Worm (Caenorhabditis elegans) whole organism, mixed stage, embryonic: Measurements from ENCODE around the gene osm-12.
A peak's percentile ranks its signal among the peaks of the same experiment; 100 is the strongest.

Experiments used
- bed-3 ChIP-seq: fragments of 200-800 bp; sonication (Bioruptor generic); optimal IDR thresholded peaks from 3 replicates; lab custom pipeline; 2018; ENCODE audit warnings: mild to moderate bottlenecking, missing genetic modification characterization, moderate library complexity, missing compliant biosample characterization
- ceh-39 ChIP-seq: fragments of 150-350 bp; optimal IDR thresholded peaks from 2 replicates; lab custom pipeline; 2014; ENCODE audit warnings: missing biosample characterization, missing genetic modification characterization
- ceh-83 ChIP-seq: fragments of 200-800 bp; sonication (Bioruptor generic); optimal IDR thresholded peaks from 2 replicates; lab custom pipeline; 2018; ENCODE audit warnings: mild to moderate bottlenecking, missing genetic modification characterization, missing compliant biosample characterization
- ces-1 ChIP-seq: fragments of 150-350 bp; optimal IDR thresholded peaks from 2 replicates; lab custom pipeline; 2014; ENCODE audit warnings: missing biosample characterization, missing genetic modification reagents, missing genetic modification characterization
- cnd-1 ChIP-seq: fragments of 200-800 bp; sonication (Bioruptor generic); optimal IDR thresholded peaks from 2 replicates; lab custom pipeline; 2018; ENCODE audit warnings: mild to moderate bottlenecking, missing genetic modification characterization, missing compliant biosample characterization
- drap-1 ChIP-seq: fragments of 200-800 bp; sonication (Bioruptor generic); optimal IDR thresholded peaks from 3 replicates; lab custom pipeline; 2018; ENCODE audit warnings: mild to moderate bottlenecking, missing genetic modification characterization, missing compliant biosample characterization
- elt-1 ChIP-seq: sonication (generic microtip); optimal IDR thresholded peaks from 2 replicates; lab custom pipeline; 2017; ENCODE audit warnings: missing genetic modification characterization, mild to moderate bottlenecking, missing compliant biosample characterization, antibody characterized with exemption, moderate library complexity, borderline replicate concordance; ENCODE audit not compliant: insufficient read depth
- elt-3 ChIP-seq: fragments of 150-350 bp; optimal IDR thresholded peaks from 2 replicates; lab custom pipeline; 2014; ENCODE audit warnings: missing biosample characterization, missing genetic modification characterization
- flh-1 ChIP-seq: fragments of 200-800 bp; sonication (Bioruptor generic); optimal IDR thresholded peaks from 2 replicates; lab custom pipeline; 2018; ENCODE audit warnings: mild to moderate bottlenecking, missing genetic modification characterization, moderate library complexity, missing compliant biosample characterization
- ham-2 ChIP-seq: fragments of 200-800 bp; sonication (Bioruptor generic); optimal IDR thresholded peaks from 2 replicates; lab custom pipeline; 2018; ENCODE audit warnings: mild to moderate bottlenecking, missing genetic modification characterization, missing compliant biosample characterization
- hlh-1 ChIP-seq: fragments of 150-350 bp; optimal IDR thresholded peaks from 2 replicates; lab custom pipeline; 2014; ENCODE audit warnings: missing biosample characterization, missing genetic modification reagents, missing genetic modification characterization
- lin-13 ChIP-seq: fragments of 150-350 bp; optimal IDR thresholded peaks from 2 replicates; lab custom pipeline; 2014; ENCODE audit warnings: missing biosample characterization, missing genetic modification characterization
- lin-32 ChIP-seq: fragments of 200-800 bp; sonication (Bioruptor generic); optimal IDR thresholded peaks from 2 replicates; lab custom pipeline; 2018; ENCODE audit warnings: mild to moderate bottlenecking, missing genetic modification characterization, missing compliant biosample characterization
- lsy-2 ChIP-seq: fragments of 150-350 bp; optimal IDR thresholded peaks from 2 replicates; lab custom pipeline; 2014; ENCODE audit warnings: missing biosample characterization, missing genetic modification characterization
- mab-5 ChIP-seq: fragments of 150-350 bp; optimal IDR thresholded peaks from 2 replicates; lab custom pipeline; 2014; ENCODE audit warnings: missing biosample characterization, missing genetic modification characterization
- mep-1 ChIP-seq: fragments of 150-350 bp; optimal IDR thresholded peaks from 2 replicates; lab custom pipeline; 2017; ENCODE audit warnings: missing biosample characterization, missing genetic modification reagents, missing genetic modification characterization, inconsistent platforms
- mls-2 ChIP-seq: sonication (generic microtip); optimal IDR thresholded peaks from 2 replicates; lab custom pipeline; 2016; ENCODE audit warnings: mild to moderate bottlenecking, missing genetic modification characterization, moderate library complexity, missing compliant biosample characterization
- nhr-12 ChIP-seq: fragments of 150-350 bp; optimal IDR thresholded peaks from 2 replicates; lab custom pipeline; 2014; ENCODE audit warnings: missing biosample characterization, missing genetic modification characterization
- nhr-2 ChIP-seq: fragments of 150-350 bp; optimal IDR thresholded peaks from 2 replicates; lab custom pipeline; 2014; ENCODE audit warnings: missing biosample characterization, missing genetic modification characterization
- nhr-237 ChIP-seq: fragments of 150-350 bp; optimal IDR thresholded peaks from 2 replicates; lab custom pipeline; 2014; ENCODE audit warnings: missing biosample characterization, missing genetic modification characterization
- nhr-28 ChIP-seq: fragments of 150-350 bp; optimal IDR thresholded peaks from 2 replicates; lab custom pipeline; 2014; ENCODE audit warnings: missing biosample characterization, missing genetic modification characterization
- nhr-76 ChIP-seq: sonication (generic microtip); optimal IDR thresholded peaks from 2 replicates; lab custom pipeline; 2017; ENCODE audit warnings: missing biosample characterization, missing genetic modification characterization
- pha-4 ChIP-seq: fragments of 150-350 bp; optimal IDR thresholded peaks from 2 replicates; lab custom pipeline; 2018; ENCODE audit warnings: missing biosample characterization, missing genetic modification reagents, missing genetic modification characterization
- sem-2 ChIP-seq: fragments of 200-800 bp; sonication (Bioruptor generic); optimal IDR thresholded peaks from 2 replicates; lab custom pipeline; 2018; ENCODE audit warnings: mild to moderate bottlenecking, missing genetic modification characterization, missing compliant biosample characterization
- snpc-4 ChIP-seq: fragments of 150-350 bp; optimal IDR thresholded peaks from 2 replicates; lab custom pipeline; 2014; ENCODE audit warnings: missing biosample characterization, missing genetic modification characterization
- sptf-1 ChIP-seq: sonication (generic microtip); optimal IDR thresholded peaks from 2 replicates; lab custom pipeline; 2017; ENCODE audit warnings: mild to moderate bottlenecking, missing genetic modification characterization, moderate library complexity, missing compliant biosample characterization
- tbx-8 ChIP-seq: fragments of 200-800 bp; sonication (Bioruptor generic); optimal IDR thresholded peaks from 2 replicates; lab custom pipeline; 2018; ENCODE audit warnings: mild to moderate bottlenecking, missing genetic modification characterization, moderate library complexity, missing compliant biosample characterization
- unc-120 ChIP-seq: sonication (generic microtip); optimal IDR thresholded peaks from 2 replicates; lab custom pipeline; 2017; ENCODE audit warnings: missing genetic modification characterization, missing compliant biosample characterization; ENCODE audit not compliant: poor library complexity, severe bottlenecking
- unc-39 ChIP-seq: fragments of 150-350 bp; optimal IDR thresholded peaks from 2 replicates; lab custom pipeline; 2014; ENCODE audit warnings: missing biosample characterization, missing genetic modification characterization
- unc-62 ChIP-seq: fragments of 150-350 bp; optimal IDR thresholded peaks from 2 replicates; lab custom pipeline; 2014; ENCODE audit warnings: missing biosample characterization, missing genetic modification reagents, missing genetic modification characterization
- zip-8 ChIP-seq: fragments of 150-350 bp; optimal IDR thresholded peaks from 2 replicates; lab custom pipeline; 2014; ENCODE audit warnings: missing biosample characterization, missing genetic modification characterization
- ztf-11 ChIP-seq: fragments of 150-350 bp; optimal IDR thresholded peaks from 2 replicates; lab custom pipeline; 2014; ENCODE audit warnings: missing biosample characterization, missing genetic modification characterization

The osm-12 gene

ce11 chrIII:12151100-12151499, 51.2 kb downstream of the osm-12 start:
- TF ChIP-seq mep-1 = no peak
- TF ChIP-seq mls-2 = no peak
- no peak for TF ChIP-seq nhr-12
- TF ChIP-seq, all 35 proteins: peak for 0

DNA sequence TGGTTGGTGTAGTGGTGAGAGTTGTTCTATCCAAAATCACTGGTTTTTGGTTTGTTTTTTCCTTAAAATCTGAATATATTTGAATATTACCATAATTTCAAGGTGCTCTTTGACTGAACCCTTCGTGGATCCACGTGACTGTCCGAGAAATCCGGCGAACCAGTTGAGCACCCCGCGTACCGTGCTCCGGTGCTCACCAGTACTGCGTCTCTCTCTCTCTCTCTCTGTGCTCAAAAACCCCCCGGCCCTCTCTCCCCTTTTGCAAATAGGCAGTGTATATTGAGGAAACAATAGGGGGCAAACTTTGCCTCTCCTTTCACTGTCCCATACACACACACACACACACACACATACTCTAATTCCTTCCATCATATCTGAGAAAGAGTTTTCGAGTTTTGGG, 52.4 kb downstream of the osm-12 start:
- no peak for TF ChIP-seq nhr-12
- TF ChIP-seq pha-4 (tag; lab: Kevin White, UChicago) = peak; percentile 30

DNA sequence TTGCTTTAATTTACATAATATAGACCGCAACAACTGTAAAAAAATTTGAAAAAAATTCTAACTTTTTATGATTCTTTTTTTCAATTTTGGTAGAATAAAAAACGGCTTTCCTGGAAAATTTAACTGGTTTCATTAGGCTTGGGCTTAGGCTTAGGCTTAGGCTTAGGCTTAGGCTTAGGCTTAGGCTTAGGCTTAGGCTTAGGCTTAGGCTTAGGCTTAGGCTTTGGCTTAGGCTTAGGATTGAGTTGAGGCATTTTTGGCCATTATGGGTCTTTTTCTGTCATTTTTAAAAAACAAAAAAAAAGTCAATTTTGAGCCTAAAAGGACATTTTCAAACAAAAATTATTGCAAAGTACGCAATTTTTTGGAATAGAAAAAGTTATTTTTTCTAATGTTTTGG, 58.5 kb downstream of the osm-12 start:
- TF ChIP-seq flh-1 (GFP tag; lab: Kevin White, UChicago) = no peak
- no peak for TF ChIP-seq tbx-8 (GFP tag; lab: Kevin White, UChicago)
- TF ChIP-seq drap-1 (GFP tag; lab: Kevin White, UChicago) = no peak
- no peak for TF ChIP-seq unc-62
- no peak for TF ChIP-seq ceh-83 (GFP tag; lab: Kevin White, UChicago)
- TF ChIP-seq lin-13 (tag; lab: Kevin White, UChicago) = no peak
- no peak for TF ChIP-seq lin-32 (GFP tag; lab: Kevin White, UChicago)
- TF ChIP-seq pha-4 (tag; lab: Kevin White, UChicago) = no peak
- TF ChIP-seq mep-1 = no peak
- no peak for TF ChIP-seq bed-3 (GFP tag; lab: Kevin White, UChicago)
- TF ChIP-seq nhr-2 (tag; lab: Kevin White, UChicago) = no peak
- no peak for TF ChIP-seq unc-120
- no peak for TF ChIP-seq zip-8
- TF ChIP-seq ham-2 = no peak
- TF ChIP-seq lsy-2 = no peak
- no peak for TF ChIP-seq mab-5 (tag; lab: Kevin White, UChicago)
- no peak for TF ChIP-seq sptf-1
- no peak for TF ChIP-seq snpc-4 (tag; lab: Kevin White, UChicago)
- TF ChIP-seq ces-1 = no peak
- no peak for TF ChIP-seq ztf-11 (tag; lab: Kevin White, UChicago)

- TF ChIP-seq unc-120 = no peak
- no peak for TF ChIP-seq bed-3 (GFP tag; lab: Kevin White, UChicago)
- no peak for TF ChIP-seq elt-1 (tag; lab: Kevin White, UChicago)
- TF ChIP-seq ceh-83 (GFP tag; lab: Kevin White, UChicago) = no peak
- TF ChIP-seq mep-1 = no peak
- TF ChIP-seq cnd-1 (tag; lab: Kevin White, UChicago) = no peak
- TF ChIP-seq elt-3 (tag; lab: Kevin White, UChicago) = no peak
- no peak for TF ChIP-seq zip-8
- TF ChIP-seq nhr-28 = no peak
- no peak for TF ChIP-seq sem-2 (GFP tag; lab: Kevin White, UChicago)
- no peak for TF ChIP-seq nhr-2 (tag; lab: Kevin White, UChicago)
- TF ChIP-seq ceh-39 (tag; lab: Kevin White, UChicago) = no peak
- no peak for TF ChIP-seq tbx-8 (GFP tag; lab: Kevin White, UChicago)
- TF ChIP-seq hlh-1 (tag; lab: Kevin White, UChicago) = no peak
- no peak for TF ChIP-seq unc-39 (tag; lab: Kevin White, UChicago)
- no peak for TF ChIP-seq nhr-12
- no peak for TF ChIP-seq nhr-76 (tag; lab: Kevin White, UChicago)
- no peak for TF ChIP-seq ces-1
- no peak for TF ChIP-seq ham-2
- TF ChIP-seq nhr-237 (tag; lab: Kevin White, UChicago) = no peak
Observed at ce11 chrIII:12142419-12143107, 59.8 kb downstream of the osm-12 start.
